Fruit fly (Drosophila melanogaster) whole organism: ENCODE measurements around the gene Hn.
A peak's percentile ranks its signal among the peaks of the same experiment; 100 is the strongest.

Source experiments
- CG8478 ChIP-seq: fragments of >200 bp; optimal IDR thresholded peaks from 2 replicates; lab custom pipeline; 2018; ENCODE audit warnings: inconsistent platforms
- Dll ChIP-seq: fragments of >200 bp; optimal IDR thresholded peaks from 2 replicates; lab custom pipeline; 2017
- EcR ChIP-seq, 2 experiments: fragments of >200 bp; optimal IDR thresholded peaks; 2 replicates each; lab custom pipeline; 2017; ENCODE audit warnings: missing biosample characterization in 2 of 2, missing genetic modification characterization in 2 of 2, missing genetic modification reagents in 2 of 2
- usp ChIP-seq: fragments of >200 bp; optimal IDR thresholded peaks from 2 replicates; lab custom pipeline; 2017; ENCODE audit warnings: missing biosample characterization, missing genetic modification characterization, mixed read lengths

DNA sequence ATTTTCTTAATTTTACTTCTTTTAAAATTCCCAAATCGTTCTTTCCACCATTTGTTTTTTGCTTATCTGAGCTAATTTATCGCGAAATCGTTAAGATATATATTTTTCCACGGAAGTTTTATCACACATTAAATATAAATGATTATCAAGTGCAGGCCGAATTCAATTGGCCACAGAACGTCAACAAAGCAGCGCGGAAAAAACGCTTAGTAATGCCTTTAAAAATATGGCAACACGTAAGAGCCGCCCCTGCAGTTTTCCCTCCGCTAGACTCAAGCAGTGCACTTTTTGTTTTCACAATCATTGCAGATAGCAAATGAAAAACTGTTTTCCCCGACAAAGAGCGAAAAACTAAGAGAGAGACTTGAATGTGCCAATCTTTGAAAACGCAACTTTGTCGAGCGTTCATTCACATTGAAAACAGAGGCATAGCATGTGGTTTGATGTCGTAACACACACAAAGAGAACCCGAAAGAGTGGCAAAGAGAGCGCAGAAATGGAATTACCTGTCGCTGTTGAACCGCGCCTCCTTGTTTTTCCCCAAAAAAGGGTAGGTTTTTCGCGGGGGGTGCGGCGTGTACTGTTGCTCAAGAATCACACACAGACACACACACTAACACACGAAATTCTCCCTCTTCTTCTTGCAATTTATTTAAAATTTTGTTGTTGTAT lies 48.4 kb downstream of the Hn start:
- TF ChIP-seq CG8478 (lab: Kevin White, UChicago) (no peak), usp (GFP tag; lab: Kevin White, UChicago) (no peak), Dll (lab: Kevin White, UChicago) (no peak), EcR (GFP tag; optimal IDR thresholded peaks at IDR 0.05; lab: Kevin White, UChicago) (peak in 1 of 2 experiments; percentile 27)
